Worm (Caenorhabditis elegans): ENCODE measurements around the gene gmeb-1.

- TF ChIP-seq lin-13 (tag; optimal IDR thresholded peaks at IDR 0.05): no peak
- TF ChIP-seq lin-32 (GFP tag; optimal IDR thresholded peaks at IDR 0.05): no peak
- TF ChIP-seq blmp-1 (tag; optimal IDR thresholded peaks at IDR 0.05): no peak
- TF ChIP-seq unc-39 (tag; optimal IDR thresholded peaks at IDR 0.05): no peak
- no peak for TF ChIP-seq nhr-12 (tag; optimal IDR thresholded peaks at IDR 0.05)
- TF ChIP-seq nhr-28 (tag; optimal IDR thresholded peaks at IDR 0.05): no peak
- TF ChIP-seq unc-62 (GFP tag; optimal IDR thresholded peaks at IDR 0.05): no peak
- no peak for TF ChIP-seq elt-3 (tag; optimal IDR thresholded peaks at IDR 0.05)
- TF ChIP-seq nhr-237 (tag; optimal IDR thresholded peaks at IDR 0.05): no peak
- TF ChIP-seq ces-1 (GFP tag; optimal IDR thresholded peaks at IDR 0.05): no peak
- no peak for TF ChIP-seq lsy-2 (tag; optimal IDR thresholded peaks at IDR 0.05)
- TF ChIP-seq pha-4 (tag; optimal IDR thresholded peaks at IDR 0.05): no peak
- no peak for TF ChIP-seq mep-1 (tag; optimal IDR thresholded peaks at IDR 0.05)
These were observed 20.1 kb downstream of the gmeb-1 start, which contains the start of gene spp-24 for ce11 chrII:39437-39836.

Data from whole organism, mixed stage, embryonic.